Worm (Caenorhabditis elegans) whole organism, midembryonic: Measurements from ENCODE around the gene B0001.3.

Experiments used
- T22C8.4 ChIP-seq: fragments of 200-800 bp; sonication (Bioruptor generic); IDR thresholded peaks from 2 replicates; pipeline ENCODE4 v1.3.6; 2022; ENCODE audit warnings: missing genetic modification characterization, missing compliant biosample characterization
- cog-1 ChIP-seq: sonication (generic microtip); optimal IDR thresholded peaks from 2 replicates; lab custom pipeline; 2016; ENCODE audit warnings: missing genetic modification characterization, missing compliant biosample characterization
- flt-1 ChIP-seq: fragments of 200-800 bp; sonication (Bioruptor generic); IDR thresholded peaks from 2 replicates; pipeline ENCODE4 v1.3.6; 2022; ENCODE audit warnings: missing genetic modification characterization, missing compliant biosample characterization
- klf-2 ChIP-seq: fragments of 200-800 bp; sonication (Bioruptor generic); conservative IDR thresholded peaks from 2 replicates; pipeline ENCODE4 v1.3.6; 2022; ENCODE audit warnings: missing genetic modification reagents, missing genetic modification characterization, missing compliant biosample characterization
- med-1 ChIP-seq: sonication (generic microtip); optimal IDR thresholded peaks from 2 replicates; lab custom pipeline; 2017; ENCODE audit warnings: missing genetic modification characterization, mild to moderate bottlenecking, missing compliant biosample characterization, antibody characterized with exemption, missing genetic modification reagents; ENCODE audit not compliant: insufficient read depth
- ref-1 ChIP-seq: fragments of 200-800 bp; sonication (Bioruptor generic); conservative IDR thresholded peaks from 2 replicates; pipeline ENCODE4 v1.3.6; 2022; ENCODE audit warnings: missing genetic modification reagents, missing genetic modification characterization, missing compliant biosample characterization
- tab-1 ChIP-seq: fragments of 200-800 bp; sonication (Bioruptor generic); IDR thresholded peaks from 2 replicates; pipeline ENCODE4 v1.3.6; 2022; ENCODE audit warnings: missing genetic modification characterization, missing compliant biosample characterization
- ztf-23 ChIP-seq: fragments of 200-800 bp; sonication (Bioruptor generic); IDR thresholded peaks from 2 replicates; pipeline ENCODE4 v1.3.6; 2022; ENCODE audit warnings: missing genetic modification reagents, missing genetic modification characterization, missing compliant biosample characterization
- ztf-29 ChIP-seq: fragments of 200-800 bp; sonication (Bioruptor generic); IDR thresholded peaks from 2 replicates; pipeline ENCODE4 v1.3.6; 2022; ENCODE audit warnings: missing genetic modification reagents, missing genetic modification characterization, missing compliant biosample characterization

B0001.3 gene

ce11 chrIV:12133776-12134175, 11.8 kb downstream of the B0001.3 start:
- TF ChIP-seq ztf-29 (GFP tag; lab: Robert Waterston, UW) (no peak), T22C8.4 (no peak), ref-1 (GFP tag; lab: Robert Waterston, UW) (no peak), cog-1 (tag; lab: Kevin White, UChicago) (no peak), flt-1 (GFP tag; lab: Robert Waterston, UW) (no peak; the same call in 1 of the 2 replicates), klf-2 (GFP tag; lab: Robert Waterston, UW) (no peak), tab-1 (no peak), ztf-23 (GFP tag; lab: Robert Waterston, UW) (no peak), med-1 (GFP tag; lab: Kevin White, UChicago) (no peak)

ce11 chrIV:12131308-12132072, 14.0 kb downstream of the B0001.3 start:
- TF ChIP-seq tab-1, result no peak
- no peak for TF ChIP-seq klf-2 (GFP tag; lab: Robert Waterston, UW)
- no peak for TF ChIP-seq ztf-23 (GFP tag; lab: Robert Waterston, UW)
- TF ChIP-seq ref-1 (GFP tag; lab: Robert Waterston, UW), result no peak
- TF ChIP-seq flt-1 (GFP tag; lab: Robert Waterston, UW), result no peak
- TF ChIP-seq ztf-29 (GFP tag; lab: Robert Waterston, UW), result no peak
- TF ChIP-seq med-1 (GFP tag; lab: Kevin White, UChicago), result no peak
- no peak for TF ChIP-seq cog-1 (tag; lab: Kevin White, UChicago)
- no peak for TF ChIP-seq T22C8.4

ce11 chrIV:12129204-12129603, 16.3 kb downstream of the B0001.3 start, which contains the start of gene lin-24:
Gene lin-24, plus strand, starts transcription at chrIV:12129504.
- TF ChIP-seq ref-1 (GFP tag; lab: Robert Waterston, UW) (no peak), tab-1 (no peak), klf-2 (GFP tag; lab: Robert Waterston, UW) (no peak), ztf-29 (GFP tag; lab: Robert Waterston, UW) (no peak), ztf-23 (GFP tag; lab: Robert Waterston, UW) (no peak), cog-1 (tag; lab: Kevin White, UChicago) (no peak)

- no peak for TF ChIP-seq ztf-29 (GFP tag; lab: Robert Waterston, UW)
- TF ChIP-seq klf-2 (GFP tag; lab: Robert Waterston, UW), result no peak
- no peak for TF ChIP-seq flt-1 (GFP tag; lab: Robert Waterston, UW)
- TF ChIP-seq ztf-23 (GFP tag; lab: Robert Waterston, UW), result no peak
- no peak for TF ChIP-seq tab-1
- TF ChIP-seq med-1 (GFP tag; lab: Kevin White, UChicago), result no peak
- no peak for TF ChIP-seq cog-1 (tag; lab: Kevin White, UChicago)
- no peak for TF ChIP-seq T22C8.4
- TF ChIP-seq ref-1 (GFP tag; lab: Robert Waterston, UW), result no peak
Measured at ce11 chrIV:12128708-12129107, 16.8 kb downstream of the B0001.3 start.

ce11 chrIV:12127838-12128237, 17.7 kb downstream of the B0001.3 start:
- TF ChIP-seq T22C8.4, result no peak
- no peak for TF ChIP-seq klf-2 (GFP tag; lab: Robert Waterston, UW)
- TF ChIP-seq ztf-29 (GFP tag; lab: Robert Waterston, UW), result no peak
- no peak for TF ChIP-seq flt-1 (GFP tag; lab: Robert Waterston, UW)
- TF ChIP-seq med-1 (GFP tag; lab: Kevin White, UChicago), result no peak
- TF ChIP-seq tab-1, result no peak

- no peak for TF ChIP-seq med-1 (GFP tag; lab: Kevin White, UChicago)
- TF ChIP-seq ztf-29 (GFP tag; lab: Robert Waterston, UW), result no peak
- no peak for TF ChIP-seq flt-1 (GFP tag; lab: Robert Waterston, UW)
- TF ChIP-seq tab-1, result no peak
- TF ChIP-seq klf-2 (GFP tag; lab: Robert Waterston, UW), result no peak
Measured at ce11 chrIV:12126740-12127472, 18.6 kb downstream of the B0001.3 start.

ce11 chrIV:12124314-12125084, 21.0 kb downstream of the B0001.3 start, which contains the start of gene dhhc-6:
Gene dhhc-6, plus strand, starts transcription at chrIV:12124952.
- TF ChIP-seq ztf-29 (GFP tag; lab: Robert Waterston, UW), result no peak
- no peak for TF ChIP-seq ref-1 (GFP tag; lab: Robert Waterston, UW)
- no peak for TF ChIP-seq ztf-23 (GFP tag; lab: Robert Waterston, UW)
- TF ChIP-seq med-1 (GFP tag; lab: Kevin White, UChicago), result no peak
- 0 out of 2 replicates have a peak, but pooled peaks have one; percentile 11 for TF ChIP-seq flt-1 (GFP tag; lab: Robert Waterston, UW)

- no peak for TF ChIP-seq cog-1 (tag; lab: Kevin White, UChicago)
- TF ChIP-seq ztf-23 (GFP tag; lab: Robert Waterston, UW), result no peak
- no peak for TF ChIP-seq med-1 (GFP tag; lab: Kevin White, UChicago)
Measured at ce11 chrIV:12122874-12123664, 22.5 kb downstream of the B0001.3 start, which contains the start of gene aly-3. Gene aly-3, plus strand, starts transcription at chrIV:12123282.
